Fruit fly (Drosophila melanogaster) whole organism, wandering third instar larva: Measurements from ENCODE around the gene CG15484.

Experiments
- Abd-B ChIP-seq: fragments of >200 bp; optimal IDR thresholded peaks from 2 replicates; lab custom pipeline; 2017; ENCODE audit warnings: missing biosample characterization, missing genetic modification characterization
- CG32264 ChIP-seq: fragments of 200-800 bp; sonication (Bioruptor generic); optimal IDR thresholded peaks from 2 replicates; lab custom pipeline; 2016; ENCODE audit warnings: missing biosample characterization, missing genetic modification characterization
- CrebA ChIP-seq: fragments of 200-800 bp; sonication (Bioruptor generic); optimal IDR thresholded peaks from 2 replicates; lab custom pipeline; 2016; ENCODE audit warnings: missing biosample characterization, mild to moderate bottlenecking, missing genetic modification characterization, borderline replicate concordance
- Dfd ChIP-seq: fragments of >200 bp; optimal IDR thresholded peaks from 2 replicates; lab custom pipeline; 2017; ENCODE audit warnings: missing biosample characterization, missing genetic modification characterization
- Dif ChIP-seq: fragments of 200-275, 200-300 bp; sonication (Bioruptor generic); optimal IDR thresholded peaks from 2 replicates; lab custom pipeline; 2018; ENCODE audit warnings: missing biosample characterization, missing genetic modification characterization; ENCODE audit not compliant: partially characterized antibody
- HLH106 ChIP-seq: fragments of 200-800 bp; optimal IDR thresholded peaks from 3 replicates; lab custom pipeline; 2019; ENCODE audit warnings: missing biosample characterization, mild to moderate bottlenecking, missing genetic modification characterization, moderate library complexity
- Hnf4 ChIP-seq: fragments of 200-800 bp; sonication (Bioruptor generic); optimal IDR thresholded peaks from 2 replicates; lab custom pipeline; 2016; ENCODE audit warnings: missing biosample characterization, mild to moderate bottlenecking, missing genetic modification characterization
- Hr78 ChIP-seq: fragments of >200 bp; optimal IDR thresholded peaks from 2 replicates; lab custom pipeline; 2017; ENCODE audit warnings: missing biosample characterization, missing genetic modification characterization
- Jra ChIP-seq: sonication (Bioruptor generic); optimal IDR thresholded peaks from 2 replicates; lab custom pipeline; 2016; ENCODE audit warnings: missing biosample characterization, missing genetic modification characterization
- Mio ChIP-seq: sonication (Bioruptor generic); optimal IDR thresholded peaks from 2 replicates; lab custom pipeline; 2016; ENCODE audit warnings: missing biosample characterization, missing genetic modification characterization
- N ChIP-seq: fragments of >200 bp; optimal IDR thresholded peaks from 2 replicates; lab custom pipeline; 2018; ENCODE audit warnings: missing biosample characterization, missing external identifiers, missing genetic modification characterization
- OdsH ChIP-seq: fragments of 200-800 bp; sonication (Bioruptor generic); optimal IDR thresholded peaks from 2 replicates; lab custom pipeline; 2016; ENCODE audit warnings: missing biosample characterization, mild to moderate bottlenecking, missing genetic modification characterization
- br ChIP-seq: fragments of 200-800 bp; sonication (Bioruptor generic); optimal IDR thresholded peaks from 2 replicates; lab custom pipeline; 2016; ENCODE audit warnings: missing biosample characterization, missing genetic modification characterization
- brk ChIP-seq: fragments of 200-800 bp; sonication (Bioruptor generic); optimal IDR thresholded peaks from 2 replicates; lab custom pipeline; 2016; ENCODE audit warnings: missing biosample characterization, mild to moderate bottlenecking, missing genetic modification characterization
- dl ChIP-seq, 2 experiments: fragments of 175-275, 200-275 bp in 1 of 2; fragments of 200-275 bp in 1 of 2; sonication (Bioruptor generic); optimal IDR thresholded peaks; lab custom pipeline; 2018; ENCODE audit warnings: mild to moderate bottlenecking in 2 of 2, missing biosample characterization in 2 of 2, missing genetic modification characterization in 2 of 2, moderate library complexity in 2 of 2; ENCODE audit not compliant: partially characterized antibody in 2 of 2, insufficient read depth in 1 of 2
- dsf ChIP-seq: sonication (Bioruptor generic); optimal IDR thresholded peaks from 2 replicates; lab custom pipeline; 2016; ENCODE audit warnings: missing biosample characterization, missing genetic modification characterization, borderline replicate concordance
- ey ChIP-seq: fragments of 200-800 bp; sonication (Bioruptor generic); optimal IDR thresholded peaks from 2 replicates; lab custom pipeline; 2016; ENCODE audit warnings: missing biosample characterization, missing genetic modification characterization
- jim ChIP-seq: fragments of 175-275, 200-325 bp; sonication (Bioruptor generic); optimal IDR thresholded peaks from 2 replicates; lab custom pipeline; 2016; ENCODE audit warnings: missing biosample characterization, mild to moderate bottlenecking, missing genetic modification characterization
- lola ChIP-seq: fragments of >200 bp; optimal IDR thresholded peaks from 2 replicates; lab custom pipeline; 2017; ENCODE audit warnings: missing biosample characterization, missing genetic modification characterization
- pan ChIP-seq: fragments of >200 bp; optimal IDR thresholded peaks from 2 replicates; lab custom pipeline; 2017
- psq ChIP-seq: fragments of 200-800 bp; sonication (Bioruptor generic); optimal IDR thresholded peaks from 3 replicates; lab custom pipeline; 2017; ENCODE audit warnings: missing biosample characterization, mild to moderate bottlenecking, missing genetic modification characterization, moderate library complexity
- rgr ChIP-seq: fragments of 200-800 bp; sonication (Bioruptor generic); optimal IDR thresholded peaks from 3 replicates; lab custom pipeline; 2016; ENCODE audit warnings: missing biosample characterization, mild to moderate bottlenecking, missing genetic modification characterization
- sv ChIP-seq: fragments of 200-800 bp; sonication (Bioruptor generic); optimal IDR thresholded peaks from 3 replicates; lab custom pipeline; 2016; ENCODE audit warnings: missing biosample characterization, missing genetic modification characterization
- tai ChIP-seq: sonication (Bioruptor generic); optimal IDR thresholded peaks from 2 replicates; lab custom pipeline; 2016; ENCODE audit warnings: missing biosample characterization, missing genetic modification characterization
- usp ChIP-seq: fragments of >200 bp; optimal IDR thresholded peaks from 2 replicates; lab custom pipeline; 2017; ENCODE audit warnings: missing biosample characterization, missing genetic modification characterization
- woc ChIP-seq: sonication (Bioruptor generic); optimal IDR thresholded peaks from 2 replicates; lab custom pipeline; 2016; ENCODE audit warnings: missing biosample characterization, mild to moderate bottlenecking, missing genetic modification characterization

Gene CG15484

dm6 chr2L:12666002-12666576 lies 41.4 kb downstream of the CG15484 start:
- TF ChIP-seq brk (GFP tag; lab: Kevin White, UChicago), result no peak
- no peak for TF ChIP-seq Dfd (GFP tag; lab: Kevin White, UChicago)
- no peak for TF ChIP-seq psq (GFP tag; lab: Kevin White, UChicago)
- TF ChIP-seq woc (GFP tag; lab: Kevin White, UChicago), result no peak
- no peak for TF ChIP-seq Mio (GFP tag; lab: Kevin White, UChicago)
- TF ChIP-seq jim (GFP tag; lab: Kevin White, UChicago), result no peak
- no peak for TF ChIP-seq lola (GFP tag; lab: Kevin White, UChicago)
- TF ChIP-seq rgr (GFP tag; lab: Kevin White, UChicago), result no peak

- TF ChIP-seq HLH106 (no peak), ey (GFP tag; lab: Kevin White, UChicago) (no peak), woc (GFP tag; lab: Kevin White, UChicago) (no peak), brk (GFP tag; lab: Kevin White, UChicago) (no peak), Dfd (GFP tag; lab: Kevin White, UChicago) (no peak), dl (GFP tag; optimal IDR thresholded peaks at IDR 0.05; lab: Kevin White, UChicago; ENCODE audit: insufficient read depth in 1 of 2, partially characterized antibody in 2 of 2) (no peak), br (GFP tag; lab: Kevin White, UChicago) (no peak), pan (no peak), Dif (no peak)
Observed at dm6 chr2L:12657337-12657736, 50.2 kb downstream of the CG15484 start.

dm6 chr2L:12656865-12657264 lies 50.6 kb downstream of the CG15484 start, which contains the start of gene pdm2:
Gene pdm2, plus strand, starts transcription at chr2L:12657165.
- TF ChIP-seq CrebA (no peak), N (GFP tag; lab: Kevin White, UChicago) (no peak), dsf (GFP tag; lab: Kevin White, UChicago) (no peak), Dif (no peak), dl (GFP tag; optimal IDR thresholded peaks at IDR 0.05; lab: Kevin White, UChicago; ENCODE audit: insufficient read depth in 1 of 2, partially characterized antibody in 2 of 2) (no peak), br (GFP tag; lab: Kevin White, UChicago) (no peak), woc (GFP tag; lab: Kevin White, UChicago) (no peak), Hnf4 (GFP tag; lab: Kevin White, UChicago) (no peak), Abd-B (no peak), CG32264 (no peak), Jra (GFP tag; lab: Kevin White, UChicago) (no peak), tai (no peak), Dfd (GFP tag; lab: Kevin White, UChicago) (no peak), Hr78 (no peak), rgr (GFP tag; lab: Kevin White, UChicago) (no peak), OdsH (GFP tag; lab: Kevin White, UChicago) (no peak), usp (GFP tag; lab: Kevin White, UChicago) (no peak), pan (no peak), sv (GFP tag; lab: Kevin White, UChicago) (no peak), psq (GFP tag; lab: Kevin White, UChicago) (no peak)
